Fruit fly (Drosophila melanogaster) S2 (cell line): ENCODE results near the gene Pde1c.

ENCODE experiments used
- CG8478 ChIP-seq: fragments of >200 bp; optimal IDR thresholded peaks from 2 replicates; lab custom pipeline; 2018
- CTCF ChIP-seq, 2 experiments: fragments of >200 bp; optimal IDR thresholded peaks; 2 replicates each; lab custom pipeline; 2018

DNA sequence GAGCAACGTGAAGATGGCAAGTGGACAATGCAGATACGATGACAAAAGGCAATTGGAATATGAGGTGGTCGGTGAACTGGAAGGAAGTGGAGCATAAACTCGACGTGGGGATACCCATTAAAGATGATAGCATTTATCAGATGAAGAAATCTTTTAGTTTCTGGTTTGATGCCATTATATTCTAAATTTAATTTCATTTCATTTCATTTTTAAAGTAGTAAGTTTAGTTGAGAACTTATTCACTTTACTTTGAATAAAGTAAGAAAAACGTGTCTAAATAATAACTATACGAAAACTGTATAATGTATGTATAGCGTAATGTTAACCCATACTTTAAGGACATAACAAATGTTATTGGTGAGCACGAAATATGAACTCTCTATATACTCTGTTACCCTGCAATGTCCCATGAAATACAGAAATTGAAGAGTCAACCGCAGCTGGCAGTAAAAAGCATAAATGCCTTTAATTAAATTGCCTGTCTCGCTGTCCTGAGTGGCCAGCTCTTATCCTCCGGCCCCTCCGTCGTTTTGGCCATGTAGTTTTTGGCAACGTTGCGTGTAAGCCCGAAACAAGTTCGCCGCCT, 57.4 kb downstream of the Pde1c start:
- TF ChIP-seq CG8478 (no peak), CTCF (optimal IDR thresholded peaks at IDR 0.05; lab: Kevin White, UChicago) (no peak)
